Fruit fly (Drosophila melanogaster) whole organism, embryonic: ENCODE results near the gene CG2533.

ENCODE experiments used
- Antp ChIP-seq: fragments of 200-800 bp; sonication (Bioruptor generic); optimal IDR thresholded peaks from 3 replicates; lab custom pipeline; 2016; ENCODE audit warnings: missing biosample characterization, missing genetic modification characterization
- Bgb ChIP-seq: fragments of 200-800 bp; sonication (Bioruptor generic); IDR thresholded peaks from 2 replicates; pipeline ENCODE4 v1.3.6; 2022; ENCODE audit warnings: missing biosample characterization, missing genetic modification characterization; ENCODE audit not compliant: partially characterized antibody
- Blimp-1 ChIP-seq: fragments of 200-800 bp; sonication (Bioruptor generic); optimal IDR thresholded peaks from 3 replicates; lab custom pipeline; 2018; ENCODE audit warnings: missing biosample characterization, missing genetic modification characterization, mild to moderate bottlenecking, moderate library complexity, missing genetic modification reagents
- CG10543 ChIP-seq: fragments of 200-800 bp; sonication (Bioruptor generic); optimal IDR thresholded peaks from 3 replicates; lab custom pipeline; 2017; ENCODE audit warnings: missing biosample characterization, mild to moderate bottlenecking, missing genetic modification characterization, moderate library complexity
- CG11398 ChIP-seq: fragments of 200-800 bp; sonication (Bioruptor generic); optimal IDR thresholded peaks from 2 replicates; lab custom pipeline; 2016; ENCODE audit warnings: missing biosample characterization, missing genetic modification characterization
- CG12236 ChIP-seq: fragments of 200-800 bp; sonication (Bioruptor generic); optimal IDR thresholded peaks from 2 replicates; lab custom pipeline; 2016; ENCODE audit warnings: missing biosample characterization, missing genetic modification characterization
- CG12299 ChIP-seq: fragments of 200-800 bp; sonication (Bioruptor generic); optimal IDR thresholded peaks from 2 replicates; lab custom pipeline; 2018; ENCODE audit warnings: missing biosample characterization, mild to moderate bottlenecking, missing genetic modification characterization
- CG13424 ChIP-seq: fragments of 200-800 bp; sonication (Bioruptor generic); optimal IDR thresholded peaks from 2 replicates; lab custom pipeline; 2019; ENCODE audit warnings: missing biosample characterization, mild to moderate bottlenecking, missing genetic modification characterization, moderate library complexity
- CG14965 ChIP-seq: fragments of 200-800 bp; sonication (Bioruptor generic); optimal IDR thresholded peaks from 2 replicates; lab custom pipeline; 2016; ENCODE audit warnings: missing biosample characterization, missing genetic modification characterization, borderline replicate concordance
- CG15269 ChIP-seq: fragments of 200-800 bp; sonication (Bioruptor generic); optimal IDR thresholded peaks from 2 replicates; lab custom pipeline; 2018; ENCODE audit warnings: missing biosample characterization, mild to moderate bottlenecking, missing genetic modification characterization, moderate library complexity
- CG15601 ChIP-seq: fragments of 200-800 bp; sonication (Bioruptor generic); optimal IDR thresholded peaks from 3 replicates; lab custom pipeline; 2019; ENCODE audit warnings: missing biosample characterization, mild to moderate bottlenecking, missing genetic modification characterization, moderate library complexity
- CG16813 ChIP-seq: fragments of 200-800 bp; sonication (Bioruptor generic); IDR thresholded peaks from 3 replicates; pipeline ENCODE4 v1.3.6; 2022; ENCODE audit warnings: missing biosample characterization, missing genetic modification characterization; ENCODE audit not compliant: partially characterized antibody
- CG17829 ChIP-seq: fragments of 200-800 bp; optimal IDR thresholded peaks from 2 replicates; lab custom pipeline; 2019; ENCODE audit warnings: missing biosample characterization, mild to moderate bottlenecking, missing genetic modification characterization, moderate library complexity
- CG2199 ChIP-seq: fragments of 200-800 bp; sonication (Bioruptor generic); IDR thresholded peaks from 3 replicates; pipeline ENCODE4 v1.3.6; 2022; ENCODE audit warnings: missing biosample characterization, missing genetic modification characterization
- CG2712 ChIP-seq: fragments of 200-800 bp; optimal IDR thresholded peaks from 3 replicates; lab custom pipeline; 2019; ENCODE audit warnings: missing biosample characterization, mild to moderate bottlenecking, missing genetic modification characterization, moderate library complexity
- CG31388 ChIP-seq: fragments of 200-800 bp; sonication (Bioruptor generic); optimal IDR thresholded peaks from 2 replicates; lab custom pipeline; 2016; ENCODE audit warnings: missing biosample characterization, missing genetic modification characterization
- CG32532 ChIP-seq: fragments of 200-800 bp; sonication (Bioruptor generic); IDR thresholded peaks from 2 replicates; pipeline ENCODE4 v1.3.6; 2022; ENCODE audit warnings: missing biosample characterization, missing genetic modification characterization
- CG3407 ChIP-seq: fragments of 200-800 bp; sonication (Bioruptor generic); optimal IDR thresholded peaks from 2 replicates; lab custom pipeline; 2018; ENCODE audit warnings: missing biosample characterization, mild to moderate bottlenecking, missing genetic modification characterization
- CG4617 ChIP-seq: fragments of 200-800 bp; sonication (Bioruptor generic); optimal IDR thresholded peaks from 3 replicates; lab custom pipeline; 2016; ENCODE audit warnings: missing biosample characterization, missing genetic modification characterization, borderline replicate concordance
- CG7372 ChIP-seq: fragments of 200-800 bp; sonication (Bioruptor generic); IDR thresholded peaks from 2 replicates; pipeline ENCODE4 v1.3.6; 2022; ENCODE audit warnings: missing biosample characterization, missing genetic modification characterization
- CG7987 ChIP-seq: fragments of 200-800 bp; sonication (Bioruptor generic); optimal IDR thresholded peaks from 2 replicates; lab custom pipeline; 2018; ENCODE audit warnings: missing biosample characterization, mild to moderate bottlenecking, missing genetic modification characterization, moderate library complexity
- CG8765 ChIP-seq: fragments of 200-800 bp; sonication (Bioruptor generic); IDR thresholded peaks from 2 replicates; pipeline ENCODE4 v1.3.6; 2022; ENCODE audit warnings: missing biosample characterization, missing genetic modification characterization
- CG8924 ChIP-seq: fragments of 200-800 bp; optimal IDR thresholded peaks from 3 replicates; lab custom pipeline; 2019; ENCODE audit warnings: missing biosample characterization, mild to moderate bottlenecking, missing genetic modification characterization, moderate library complexity
- CG9609 ChIP-seq: fragments of 200-800 bp; sonication (Bioruptor generic); optimal IDR thresholded peaks from 3 replicates; lab custom pipeline; 2016; ENCODE audit warnings: missing biosample characterization, missing genetic modification characterization
- CG9817 ChIP-seq: fragments of 200-800 bp; sonication (Bioruptor generic); optimal IDR thresholded peaks from 2 replicates; lab custom pipeline; 2018; ENCODE audit warnings: missing biosample characterization, mild to moderate bottlenecking, missing genetic modification characterization, moderate library complexity
- Dad ChIP-seq: fragments of 200-800 bp; sonication (Bioruptor generic); optimal IDR thresholded peaks from 3 replicates; lab custom pipeline; 2016; ENCODE audit warnings: missing biosample characterization, missing genetic modification characterization
- Dbx ChIP-seq: fragments of 200-800 bp; sonication (Bioruptor generic); IDR thresholded peaks from 3 replicates; pipeline ENCODE4 v1.3.6; 2022; ENCODE audit warnings: missing biosample characterization, missing genetic modification characterization
- Doc2 ChIP-seq: fragments of 200-800 bp; sonication (Bioruptor generic); IDR thresholded peaks from 2 replicates; pipeline ENCODE4 v1.3.6; 2022; ENCODE audit warnings: missing biosample characterization, missing genetic modification characterization
- Dp ChIP-seq: fragments of 200-800 bp; sonication (Bioruptor generic); optimal IDR thresholded peaks from 2 replicates; lab custom pipeline; 2018; ENCODE audit warnings: missing biosample characterization, mild to moderate bottlenecking, missing genetic modification characterization, moderate library complexity
- Fer1 ChIP-seq: fragments of 200-800 bp; sonication (Bioruptor generic); optimal IDR thresholded peaks from 2 replicates; lab custom pipeline; 2017; ENCODE audit warnings: missing biosample characterization, mild to moderate bottlenecking, missing genetic modification characterization
- HLH54F ChIP-seq: fragments of 200-800 bp; sonication (Bioruptor generic); optimal IDR thresholded peaks from 3 replicates; lab custom pipeline; 2016; ENCODE audit warnings: missing biosample characterization, missing genetic modification characterization
- Hmr ChIP-seq: fragments of 200-800 bp; sonication (Bioruptor generic); optimal IDR thresholded peaks from 3 replicates; lab custom pipeline; 2017; ENCODE audit warnings: mild to moderate bottlenecking, missing biosample characterization, missing genetic modification reagents, missing genetic modification characterization
- MESR4 ChIP-seq: fragments of 200-800 bp; sonication (Bioruptor generic); optimal IDR thresholded peaks from 2 replicates; lab custom pipeline; 2018; ENCODE audit warnings: missing biosample characterization, mild to moderate bottlenecking, missing genetic modification characterization, moderate library complexity
- Sry-δ ChIP-seq: fragments of 200-800 bp; sonication (Bioruptor generic); optimal IDR thresholded peaks from 2 replicates; lab custom pipeline; 2016; ENCODE audit warnings: missing biosample characterization, missing genetic modification characterization
- Trl ChIP-seq, 3 experiments: fragments of >200 bp in 2 of 3; fragments of 200-800 bp in 1 of 3; sonication (Bioruptor generic) in 1 of 3; optimal IDR thresholded peaks; 2 replicates in 1 of 3; 3 replicates in 2 of 3; lab custom pipeline; 2016 to 2017; ENCODE audit warnings: missing biosample characterization in 1 of 3, missing genetic modification characterization in 1 of 3
- ase ChIP-seq: fragments of 200-800 bp; sonication (Bioruptor generic); IDR thresholded peaks from 3 replicates; pipeline ENCODE4 v1.3.6; 2022; ENCODE audit warnings: missing biosample characterization, missing genetic modification characterization
- ash1 ChIP-seq: fragments of 200-800 bp; sonication (Bioruptor generic); optimal IDR thresholded peaks from 2 replicates; lab custom pipeline; 2018; ENCODE audit warnings: missing biosample characterization, mild to moderate bottlenecking, missing genetic modification characterization
- ato ChIP-seq: fragments of 200-800 bp; sonication (Bioruptor generic); IDR thresholded peaks from 2 replicates; pipeline ENCODE4 v1.3.6; 2022; ENCODE audit warnings: missing biosample characterization, missing genetic modification characterization; ENCODE audit not compliant: partially characterized antibody
- bbx ChIP-seq: fragments of 200-800 bp; sonication (Bioruptor generic); IDR thresholded peaks from 2 replicates; pipeline ENCODE4 v1.3.6; 2022; ENCODE audit warnings: missing biosample characterization, missing genetic modification characterization; ENCODE audit not compliant: partially characterized antibody
- cato ChIP-seq: fragments of 200-800 bp; sonication (Bioruptor generic); optimal IDR thresholded peaks from 2 replicates; lab custom pipeline; 2016; ENCODE audit warnings: missing biosample characterization, missing genetic modification characterization, borderline replicate concordance
- croc ChIP-seq: fragments of 200-800 bp; sonication (Bioruptor generic); conservative IDR thresholded peaks from 3 replicates; pipeline ENCODE4 v1.3.6; 2022; ENCODE audit warnings: missing biosample characterization, missing genetic modification characterization
- disco-r ChIP-seq: fragments of 200-800 bp; sonication (Bioruptor generic); optimal IDR thresholded peaks from 2 replicates; lab custom pipeline; 2016; ENCODE audit warnings: missing biosample characterization, missing genetic modification characterization
- lola ChIP-seq, 3 experiments: fragments of >200 bp in 2 of 3; fragments of 200-800 bp in 1 of 3; sonication (Bioruptor generic) in 1 of 3; optimal IDR thresholded peaks; 2 replicates each; lab custom pipeline; 2017 to 2019; ENCODE audit warnings: missing biosample characterization in 3 of 3, missing genetic modification characterization in 3 of 3, mild to moderate bottlenecking in 1 of 3, moderate library complexity in 1 of 3
- p53 ChIP-seq: fragments of 200-800 bp; sonication (Bioruptor generic); optimal IDR thresholded peaks from 2 replicates; lab custom pipeline; 2016; ENCODE audit warnings: missing biosample characterization, missing genetic modification characterization
- pan ChIP-seq, 4 experiments: fragments of >200 bp in 3 of 4; fragments of 200-800 bp in 1 of 4; sonication (Bioruptor generic) in 1 of 4; optimal IDR thresholded peaks in 3 of 4; IDR thresholded peaks in 1 of 4; 2 replicates each; pipeline versions ENCODE4 v1.3.6 to Lab custom; 2017 to 2022; ENCODE audit warnings: missing biosample characterization in 2 of 4, missing genetic modification characterization in 2 of 4, mixed read lengths in 1 of 4
- phol ChIP-seq: fragments of 200-800 bp; sonication (Bioruptor generic); optimal IDR thresholded peaks from 3 replicates; lab custom pipeline; 2018; ENCODE audit warnings: missing biosample characterization, mild to moderate bottlenecking, missing genetic modification characterization, moderate library complexity
- twi ChIP-seq: fragments of 200-800 bp; optimal IDR thresholded peaks from 2 replicates; lab custom pipeline; 2019; ENCODE audit warnings: missing biosample characterization, mild to moderate bottlenecking, missing genetic modification characterization, moderate library complexity

CG2533 gene

dm6 chrX:11580200-11580840, 23.7 kb downstream of the CG2533 start, which contains the start of gene nod (continued):
- peak; percentile 82 for TF ChIP-seq Dp (GFP tag; lab: Kevin White, UChicago)
- no peak for TF ChIP-seq ase (GFP tag; lab: Robert Waterston, UW)
- TF ChIP-seq CG32532 = peak; percentile 53; the same call in 1 of the 2 replicates
- TF ChIP-seq CG10543 = peak; percentile 49
- TF ChIP-seq CG13424 (tag; lab: Kevin White, UChicago) = peak; percentile 44
- TF ChIP-seq Dad (GFP tag; lab: Kevin White, UChicago) = peak; percentile 51
- peak; percentile 63 for TF ChIP-seq CG16813 (GFP tag; lab: Robert Waterston, UW)
- no peak; the same call in 1 of the 2 replicates for TF ChIP-seq ato
- peak; percentile 55 for TF ChIP-seq CG17829 (tag; lab: Kevin White, UChicago)
- TF ChIP-seq Dbx (GFP tag; lab: Robert Waterston, UW) = peak; percentile 58; the same call in 1 of the 3 replicates
- TF ChIP-seq CG12299 = no peak
- TF ChIP-seq CG31388 = peak; percentile 15
- TF ChIP-seq bbx (GFP tag; lab: Robert Waterston, UW) = peak; percentile 52; the same call in 1 of the 2 replicates
- peak in 1 of 3 experiments; percentile 40 for TF ChIP-seq lola (GFP tag; optimal IDR thresholded peaks at IDR 0.05; lab: Kevin White, UChicago)
- peak; percentile 65 for TF ChIP-seq CG2712
- no peak for TF ChIP-seq CG14965 (GFP tag; lab: Kevin White, UChicago)
- TF ChIP-seq ash1 (GFP tag; lab: Kevin White, UChicago) = no peak
- peak; percentile 86 for TF ChIP-seq Hmr (GFP tag; lab: Kevin White, UChicago)
- peak; percentile 55 for TF ChIP-seq CG15269
- TF ChIP-seq CG3407 = peak; percentile 36
- peak; percentile 80 for TF ChIP-seq HLH54F (GFP tag; lab: Kevin White, UChicago)
- TF ChIP-seq cato (GFP tag; lab: Kevin White, UChicago) = peak; percentile 54
- TF ChIP-seq Doc2 = no peak
- TF ChIP-seq CG9817 (tag; lab: Kevin White, UChicago) = peak; percentile 61
- peak; percentile 75 for TF ChIP-seq Bgb
- TF ChIP-seq CG8765 (GFP tag; lab: Robert Waterston, UW) = no peak
- TF ChIP-seq Sry-δ (GFP tag; lab: Kevin White, UChicago) = peak; percentile 97
- no peak for TF ChIP-seq pan (optimal IDR thresholded peaks at IDR 0.05; lab: Kevin White, UChicago)
- peak in 1 of 2 experiments; percentile 55 for TF ChIP-seq pan (GFP tag; optimal IDR thresholded peaks at IDR 0.05 in 1 of 2, IDR thresholded peaks at IDR 0.05 in 1 of 2)
- TF ChIP-seq p53 (GFP tag; lab: Kevin White, UChicago) = peak; percentile 61
- TF ChIP-seq croc = no peak; the same call in 2 of the 3 replicates
- peak; percentile 36 for TF ChIP-seq MESR4 (GFP tag; lab: Kevin White, UChicago)
- no peak for TF ChIP-seq Trl (optimal IDR thresholded peaks at IDR 0.05; lab: Kevin White, UChicago)
- TF ChIP-seq Trl (GFP tag; optimal IDR thresholded peaks at IDR 0.05; lab: Kevin White, UChicago) = peak; percentile 63
- TF ChIP-seq CG2199 = 0 out of 3 replicates have a peak, but pooled peaks have one; percentile 14
- TF ChIP-seq CG8924 (tag; lab: Kevin White, UChicago) = no peak
- TF ChIP-seq Blimp-1 (GFP tag; lab: Kevin White, UChicago) = peak; percentile 44
- no peak for TF ChIP-seq twi (tag; lab: Kevin White, UChicago)
- no peak for TF ChIP-seq CG15601 (tag; lab: Kevin White, UChicago)
- peak; percentile 28 for TF ChIP-seq CG11398 (GFP tag; lab: Kevin White, UChicago)
- no peak for TF ChIP-seq disco-r
- TF ChIP-seq Fer1 (GFP tag; lab: Kevin White, UChicago) = peak; percentile 76
- TF ChIP-seq CG7987 (GFP tag; lab: Kevin White, UChicago) = peak; percentile 11
- 0 out of 2 replicates have a peak, but pooled peaks have one; percentile 21 for TF ChIP-seq CG7372 (GFP tag; lab: Robert Waterston, UW)
- peak; percentile 55 for TF ChIP-seq CG9609 (GFP tag; lab: Kevin White, UChicago)
- TF ChIP-seq phol (tag; lab: Kevin White, UChicago) = peak; percentile 99
- TF ChIP-seq CG12236 = no peak
- TF ChIP-seq Antp (GFP tag; lab: Kevin White, UChicago) = peak; percentile 75
- peak; percentile 27 for TF ChIP-seq CG4617 (GFP tag; lab: Kevin White, UChicago)
